Fruit fly (Drosophila melanogaster) whole organism, embryonic: Measurements from ENCODE around the gene Dpy-30L1.

Source experiments
- CG10267 ChIP-seq: fragments of 200-800 bp; sonication (Bioruptor generic); optimal IDR thresholded peaks from 2 replicates; lab custom pipeline; 2018; ENCODE audit warnings: missing biosample characterization, mild to moderate bottlenecking, missing genetic modification characterization, moderate library complexity
- CG11695 ChIP-seq: fragments of 200-800 bp; sonication (Bioruptor generic); IDR thresholded peaks from 3 replicates; pipeline ENCODE4 v1.3.6; 2022; ENCODE audit warnings: missing biosample characterization, missing genetic modification characterization
- CG12299 ChIP-seq: fragments of 200-800 bp; sonication (Bioruptor generic); optimal IDR thresholded peaks from 2 replicates; lab custom pipeline; 2018; ENCODE audit warnings: missing biosample characterization, mild to moderate bottlenecking, missing genetic modification characterization
- CG1233 ChIP-seq: fragments of 200-800 bp; sonication (Bioruptor generic); optimal IDR thresholded peaks from 4 replicates; lab custom pipeline; 2018; ENCODE audit warnings: missing biosample characterization, mild to moderate bottlenecking, missing genetic modification characterization
- CG14710 ChIP-seq: fragments of 200-800 bp; sonication (Bioruptor generic); optimal IDR thresholded peaks from 3 replicates; lab custom pipeline; 2019; ENCODE audit warnings: missing biosample characterization, mild to moderate bottlenecking, missing genetic modification characterization, moderate library complexity
- CG14965 ChIP-seq: fragments of 200-800 bp; sonication (Bioruptor generic); optimal IDR thresholded peaks from 2 replicates; lab custom pipeline; 2016; ENCODE audit warnings: missing biosample characterization, missing genetic modification characterization, borderline replicate concordance
- CG15011 ChIP-seq: fragments of 200-800 bp; sonication (Bioruptor generic); optimal IDR thresholded peaks from 3 replicates; lab custom pipeline; 2018; ENCODE audit warnings: missing biosample characterization, mild to moderate bottlenecking, missing genetic modification characterization
- CG16779 ChIP-seq: fragments of 200-800 bp; sonication (Bioruptor generic); IDR thresholded peaks from 2 replicates; pipeline ENCODE4 v1.3.6; 2022; ENCODE audit warnings: missing biosample characterization, missing genetic modification characterization
- CG17328 ChIP-seq: fragments of 200-800 bp; sonication (Bioruptor generic); IDR thresholded peaks from 2 replicates; pipeline ENCODE4 v1.3.6; 2022; ENCODE audit warnings: missing biosample characterization, missing genetic modification characterization
- CG17361 ChIP-seq: fragments of 200-800 bp; sonication (Bioruptor generic); IDR thresholded peaks from 3 replicates; pipeline ENCODE4 v1.3.6; 2022; ENCODE audit warnings: missing biosample characterization, missing genetic modification characterization
- CG17612 ChIP-seq: fragments of 200-800 bp; sonication (Bioruptor generic); IDR thresholded peaks from 2 replicates; pipeline ENCODE4 v1.3.6; 2022; ENCODE audit warnings: missing biosample characterization, missing genetic modification characterization
- CG18476 ChIP-seq: fragments of 200-800 bp; sonication (Bioruptor generic); optimal IDR thresholded peaks from 2 replicates; lab custom pipeline; 2016; ENCODE audit warnings: missing biosample characterization, mild to moderate bottlenecking, missing genetic modification characterization
- CG31365 ChIP-seq: fragments of 200-800 bp; sonication (Bioruptor generic); optimal IDR thresholded peaks from 2 replicates; lab custom pipeline; 2018; ENCODE audit warnings: missing biosample characterization, mild to moderate bottlenecking, missing genetic modification characterization
- CG4707 ChIP-seq: fragments of 200-800 bp; sonication (Bioruptor generic); optimal IDR thresholded peaks from 2 replicates; lab custom pipeline; 2018; ENCODE audit warnings: missing biosample characterization, mild to moderate bottlenecking, missing genetic modification characterization, moderate library complexity
- CG6765 ChIP-seq: fragments of 200-800 bp; sonication (Bioruptor generic); optimal IDR thresholded peaks from 3 replicates; lab custom pipeline; 2017; ENCODE audit warnings: missing biosample characterization, mild to moderate bottlenecking, missing genetic modification characterization
- CG7963 ChIP-seq: fragments of 200-800 bp; sonication (Bioruptor generic); IDR thresholded peaks from 3 replicates; pipeline ENCODE4 v1.3.6; 2022; ENCODE audit warnings: missing biosample characterization, missing genetic modification characterization; ENCODE audit not compliant: partially characterized antibody
- CTCF ChIP-seq: fragments of 200-800 bp; sonication (Bioruptor generic); optimal IDR thresholded peaks from 2 replicates; lab custom pipeline; 2017; ENCODE audit warnings: missing biosample characterization, mild to moderate bottlenecking, missing genetic modification characterization, moderate library complexity
- Dek ChIP-seq: fragments of 200-800 bp; sonication (Bioruptor generic); optimal IDR thresholded peaks from 3 replicates; lab custom pipeline; 2019; ENCODE audit warnings: missing biosample characterization, mild to moderate bottlenecking, missing genetic modification characterization, moderate library complexity
- Fer3 ChIP-seq: fragments of 200-800 bp; sonication (Bioruptor generic); optimal IDR thresholded peaks from 2 replicates; lab custom pipeline; 2018; ENCODE audit warnings: missing biosample characterization, mild to moderate bottlenecking, missing genetic modification characterization, moderate library complexity
- HmgZ ChIP-seq: fragments of 200-800 bp; sonication (Bioruptor generic); optimal IDR thresholded peaks from 2 replicates; lab custom pipeline; 2018; ENCODE audit warnings: missing biosample characterization, mild to moderate bottlenecking, missing genetic modification characterization
- Kr ChIP-seq: fragments of 200-800 bp; sonication (Bioruptor generic); optimal IDR thresholded peaks from 2 replicates; lab custom pipeline; 2017; ENCODE audit warnings: missing biosample characterization, mild to moderate bottlenecking, missing genetic modification characterization
- Max ChIP-seq: fragments of 200-800 bp; sonication (Bioruptor generic); optimal IDR thresholded peaks from 2 replicates; lab custom pipeline; 2016; ENCODE audit warnings: missing biosample characterization, mild to moderate bottlenecking, missing genetic modification characterization
- Nf-YB ChIP-seq: fragments of 200-800 bp; sonication (Bioruptor generic); optimal IDR thresholded peaks from 3 replicates; lab custom pipeline; 2019; ENCODE audit warnings: missing biosample characterization, mild to moderate bottlenecking, missing genetic modification characterization, moderate library complexity
- Oli ChIP-seq: fragments of 200-800 bp; sonication (Bioruptor generic); optimal IDR thresholded peaks from 2 replicates; lab custom pipeline; 2018; ENCODE audit warnings: missing biosample characterization, mild to moderate bottlenecking, missing genetic modification characterization, moderate library complexity
- Optix ChIP-seq: fragments of 200-800 bp; sonication (Bioruptor generic); IDR thresholded peaks from 3 replicates; pipeline ENCODE4 v1.3.6; 2022; ENCODE audit warnings: missing biosample characterization, missing genetic modification characterization
- Pdp1 ChIP-seq, 2 experiments: fragments of 200-800 bp; sonication (Bioruptor generic); optimal IDR thresholded peaks; 3 replicates each; lab custom pipeline; 2016; ENCODE audit warnings: missing biosample characterization in 2 of 2, missing genetic modification characterization in 2 of 2, mild to moderate bottlenecking in 1 of 2, moderate library complexity in 1 of 2
- Ssrp ChIP-seq: fragments of 200-800 bp; sonication (Bioruptor generic); optimal IDR thresholded peaks from 2 replicates; lab custom pipeline; 2018; ENCODE audit warnings: missing biosample characterization, mild to moderate bottlenecking, missing genetic modification characterization, moderate library complexity
- Tbp ChIP-seq: fragments of >200 bp; optimal IDR thresholded peaks from 2 replicates; lab custom pipeline; 2018; ENCODE audit warnings: missing biosample characterization, missing genetic modification characterization
- bcd ChIP-seq: fragments of 200-800 bp; sonication (Bioruptor generic); optimal IDR thresholded peaks from 2 replicates; lab custom pipeline; 2017; ENCODE audit warnings: missing biosample characterization, mild to moderate bottlenecking, missing genetic modification characterization
- bsh ChIP-seq, 2 experiments: fragments of 200-800 bp; sonication (Bioruptor generic); optimal IDR thresholded peaks; 2 replicates each; lab custom pipeline; 2017 to 2018; ENCODE audit warnings: mild to moderate bottlenecking in 2 of 2, missing biosample characterization in 2 of 2, missing genetic modification characterization in 2 of 2, moderate library complexity in 1 of 2
- caup ChIP-seq: fragments of 200-800 bp; sonication (Bioruptor generic); optimal IDR thresholded peaks from 3 replicates; lab custom pipeline; 2017; ENCODE audit warnings: missing biosample characterization, mild to moderate bottlenecking, missing genetic modification characterization, moderate library complexity; ENCODE audit not compliant: severe bottlenecking
- dpn ChIP-seq, 2 experiments: fragments of 200-800 bp; sonication (Bioruptor generic); optimal IDR thresholded peaks; 3 replicates each; lab custom pipeline; 2016; ENCODE audit warnings: missing biosample characterization in 2 of 2, missing genetic modification characterization in 2 of 2
- ems ChIP-seq: fragments of 200-800 bp; sonication (Bioruptor generic); optimal IDR thresholded peaks from 3 replicates; lab custom pipeline; 2016; ENCODE audit warnings: missing biosample characterization, missing genetic modification characterization
- gcm ChIP-seq: fragments of 200-800 bp; sonication (Bioruptor generic); optimal IDR thresholded peaks from 2 replicates; lab custom pipeline; 2019; ENCODE audit warnings: missing biosample characterization, mild to moderate bottlenecking, missing genetic modification characterization, moderate library complexity
- gfzf ChIP-seq: fragments of 200-800 bp; sonication (Bioruptor generic); optimal IDR thresholded peaks from 2 replicates; lab custom pipeline; 2016; ENCODE audit warnings: missing biosample characterization, mild to moderate bottlenecking, missing genetic modification characterization, moderate library complexity
- hb ChIP-seq: fragments of 200-800 bp; sonication (Bioruptor generic); IDR thresholded peaks from 3 replicates; pipeline ENCODE4 v1.3.6; 2022; ENCODE audit warnings: missing biosample characterization, missing genetic modification characterization; ENCODE audit not compliant: partially characterized antibody
- jigr1 ChIP-seq: fragments of 200-800 bp; sonication (Bioruptor generic); IDR thresholded peaks from 3 replicates; pipeline ENCODE4 v1.3.6; 2022; ENCODE audit warnings: missing biosample characterization, missing genetic modification characterization
- lmd ChIP-seq: fragments of 200-800 bp; sonication (Bioruptor generic); IDR thresholded peaks from 2 replicates; pipeline ENCODE4 v1.3.6; 2022; ENCODE audit warnings: missing biosample characterization, missing genetic modification characterization
- mam ChIP-seq: fragments of 200-800 bp; sonication (Bioruptor generic); optimal IDR thresholded peaks from 3 replicates; lab custom pipeline; 2016; ENCODE audit warnings: missing biosample characterization, missing genetic modification characterization
- nerfin-1 ChIP-seq: fragments of 200-800 bp; sonication (Bioruptor generic); optimal IDR thresholded peaks from 3 replicates; lab custom pipeline; 2019; ENCODE audit warnings: missing biosample characterization, mild to moderate bottlenecking, missing genetic modification characterization, moderate library complexity
- oc ChIP-seq: fragments of 200-800 bp; sonication (Bioruptor generic); optimal IDR thresholded peaks from 2 replicates; lab custom pipeline; 2018; ENCODE audit warnings: missing biosample characterization, mild to moderate bottlenecking, missing genetic modification characterization, moderate library complexity
- rib ChIP-seq: fragments of 200-800 bp; sonication (Bioruptor generic); IDR thresholded peaks from 2 replicates; pipeline ENCODE4 v1.3.6; 2022; ENCODE audit warnings: missing biosample characterization, missing genetic modification characterization
- schlank ChIP-seq: fragments of 200-800 bp; sonication (Bioruptor generic); optimal IDR thresholded peaks from 2 replicates; lab custom pipeline; 2018; ENCODE audit warnings: missing biosample characterization, mild to moderate bottlenecking, missing genetic modification characterization
- ssp ChIP-seq: fragments of 200-800 bp; sonication (Bioruptor generic); IDR thresholded peaks from 2 replicates; pipeline ENCODE4 v1.3.6; 2022; ENCODE audit warnings: missing biosample characterization, missing genetic modification characterization
- tap ChIP-seq: fragments of 200-800 bp; optimal IDR thresholded peaks from 3 replicates; lab custom pipeline; 2019; ENCODE audit warnings: missing biosample characterization, mild to moderate bottlenecking, missing genetic modification characterization, moderate library complexity
- tx ChIP-seq: fragments of 200-800 bp; sonication (Bioruptor generic); optimal IDR thresholded peaks from 2 replicates; lab custom pipeline; 2016; ENCODE audit warnings: missing biosample characterization, missing genetic modification characterization
- vvl ChIP-seq: fragments of 200-800 bp; sonication (Bioruptor generic); IDR thresholded peaks from 2 replicates; pipeline ENCODE4 v1.3.6; 2022; ENCODE audit warnings: missing biosample characterization, missing genetic modification characterization
- zen2 ChIP-seq: fragments of 200-800 bp; sonication (Bioruptor generic); IDR thresholded peaks from 3 replicates; pipeline ENCODE4 v1.3.6; 2022; ENCODE audit warnings: missing biosample characterization, missing genetic modification characterization; ENCODE audit not compliant: partially characterized antibody
- zfh1 ChIP-seq: fragments of 200-800 bp; sonication (Bioruptor generic); IDR thresholded peaks from 3 replicates; pipeline ENCODE4 v1.3.6; 2022; ENCODE audit warnings: missing biosample characterization, missing genetic modification characterization

The Dpy-30L1 gene

dm6 chr2L:10760422-10761166 lies 28.1 kb downstream of the Dpy-30L1 start, which contains the start of gene CG6495 (continued):
- TF ChIP-seq CG4707 (GFP tag; lab: Kevin White, UChicago) (no peak), Optix (GFP tag; lab: Robert Waterston, UW) (no peak), schlank (no peak), zen2 (GFP tag; lab: Robert Waterston, UW) (no peak), ems (peak; percentile 5), lmd (GFP tag; lab: Robert Waterston, UW) (peak; percentile 45; the same call in 1 of the 2 replicates), CG16779 (no peak), bsh (GFP tag; optimal IDR thresholded peaks at IDR 0.05; lab: Kevin White, UChicago) (peak in 1 of 2 experiments; percentile 69), CG12299 (peak; percentile 64), CTCF (GFP tag; lab: Kevin White, UChicago) (no peak), rib (no peak), gfzf (GFP tag; lab: Kevin White, UChicago) (no peak), CG1233 (peak; percentile 30), CG15011 (GFP tag; lab: Kevin White, UChicago) (peak; percentile 22), jigr1 (no peak), vvl (peak; percentile 65), CG31365 (tag; lab: Kevin White, UChicago) (no peak), Max (GFP tag; lab: Kevin White, UChicago) (no peak), hb (GFP tag; lab: Robert Waterston, UW) (no peak), oc (peak; percentile 38), nerfin-1 (tag; lab: Kevin White, UChicago) (peak; percentile 16), caup (GFP tag; lab: Kevin White, UChicago) (peak; percentile 62), Ssrp (tag; lab: Kevin White, UChicago) (peak; percentile 47), Pdp1 (GFP tag; optimal IDR thresholded peaks at IDR 0.05; lab: Kevin White, UChicago) (peak in 1 of 2 experiments; percentile 15), CG11695 (GFP tag; lab: Robert Waterston, UW) (peak; percentile 60; the same call in 2 of the 3 replicates), tap (tag; lab: Kevin White, UChicago) (peak; percentile 49), tx (GFP tag; lab: Kevin White, UChicago) (no peak), CG6765 (peak; percentile 40), CG10267 (tag; lab: Kevin White, UChicago) (peak; percentile 42), gcm (GFP tag; lab: Kevin White, UChicago) (peak; percentile 58), mam (peak; percentile 23), zfh1 (GFP tag; lab: Robert Waterston, UW) (0 out of 3 replicates have a peak, but pooled peaks have one; percentile 13), Dek (peak; percentile 50), HmgZ (tag; lab: Kevin White, UChicago) (peak; percentile 3), Nf-YB (GFP tag; lab: Kevin White, UChicago) (peak; percentile 13), Oli (tag; lab: Kevin White, UChicago) (peak; percentile 59), CG17612 (no peak), CG14965 (GFP tag; lab: Kevin White, UChicago) (no peak), Kr (GFP tag; lab: Kevin White, UChicago) (no peak), Tbp (GFP tag; lab: Kevin White, UChicago) (no peak), CG18476 (GFP tag; lab: Kevin White, UChicago) (no peak), CG14710 (tag; lab: Kevin White, UChicago) (peak; percentile 29), CG17328 (GFP tag; lab: Robert Waterston, UW) (peak; percentile 39; the same call in 1 of the 2 replicates), dpn (GFP tag; optimal IDR thresholded peaks at IDR 0.05; lab: Kevin White, UChicago) (peak; percentile 8 to 33), Fer3 (tag; lab: Kevin White, UChicago) (peak; percentile 56), CG17361 (GFP tag; lab: Robert Waterston, UW) (peak; percentile 58; the same call in 2 of the 3 replicates), CG7963 (GFP tag; lab: Robert Waterston, UW) (no peak), ssp (GFP tag; lab: Robert Waterston, UW) (peak; percentile 37; the same call in 1 of the 2 replicates), bcd (peak; percentile 44)
